Worm (Caenorhabditis elegans): ENCODE results near the gene csn-4.

The csn-4 gene

DNA sequence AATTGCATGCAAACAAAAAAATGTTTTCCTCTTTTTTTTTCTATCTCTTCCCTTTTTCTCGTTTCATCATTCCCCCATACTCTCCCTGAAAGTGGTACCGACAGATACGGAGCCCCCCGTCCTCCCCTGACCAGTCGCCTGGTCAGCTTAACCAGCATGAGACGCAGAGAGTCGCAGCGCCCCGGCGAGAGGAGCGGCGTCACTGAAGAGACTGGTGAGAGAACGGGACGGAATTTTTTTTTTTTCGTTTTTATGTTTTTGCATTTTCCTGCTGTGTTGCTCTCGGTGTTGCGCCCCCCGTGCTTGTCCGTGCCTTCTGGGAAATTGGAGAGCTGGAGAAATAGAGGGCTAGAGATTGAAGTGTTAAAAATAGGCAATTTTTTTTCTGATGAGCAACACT is 16.4 kb downstream of the csn-4 start (continued):
- TF ChIP-seq aly-2 (tag; optimal IDR thresholded peaks at IDR 0.05) (no peak), hmg-1.1 (GFP tag; IDR thresholded peaks at IDR 0.05) (peak; percentile 84), lim-7 (GFP tag; IDR thresholded peaks at IDR 0.05) (no peak), F26F4.8 (GFP tag; conservative IDR thresholded peaks at IDR 0.05) (no peak), madf-5 (GFP tag; IDR thresholded peaks at IDR 0.05) (0 out of 4 replicates have a peak, but pooled peaks of 1 of the 2 experiments have one; percentile 35), egl-27 (tag; optimal IDR thresholded peaks at IDR 0.05) (no peak), dpl-1 (GFP tag; optimal IDR thresholded peaks at IDR 0.05) (peak; percentile 56), tra-1 (GFP tag; IDR thresholded peaks at IDR 0.05) (peak; percentile 62; the same call in 1 of the 2 replicates), Y48G9A.11 (GFP tag; IDR thresholded peaks at IDR 0.05) (no peak), unc-130 (GFP tag; optimal IDR thresholded peaks at IDR 0.05) (no peak), dmd-6 (GFP tag; IDR thresholded peaks at IDR 0.05) (peak; percentile 86), Y5F2A.4 (GFP tag; optimal IDR thresholded peaks at IDR 0.05) (no peak), egl-43 (GFP tag; IDR thresholded peaks at IDR 0.05) (peak; percentile 80), aha-1 (tag) (peak; percentile 79), mes-2 (tag; optimal IDR thresholded peaks at IDR 0.05; ENCODE audit: poor library complexity, severe bottlenecking) (peak; percentile 67), mdl-1 (tag; optimal IDR thresholded peaks at IDR 0.05) (peak; percentile 86 to 94), F10B5.3 (tag; optimal IDR thresholded peaks at IDR 0.05) (peak; percentile 46), ceh-32 (tag; optimal IDR thresholded peaks at IDR 0.05; ENCODE audit: poor library complexity) (peak; percentile 1), pqm-1 (tag; optimal IDR thresholded peaks at IDR 0.05) (peak; percentile 11), nhr-41 (GFP tag; IDR thresholded peaks at IDR 0.05) (no peak), lin-1 (GFP tag; IDR thresholded peaks at IDR 0.05) (peak; percentile 51; the same call in 1 of the 2 replicates), ces-1 (GFP tag; optimal IDR thresholded peaks at IDR 0.05) (no peak), nhr-76 (tag; optimal IDR thresholded peaks at IDR 0.05) (no peak), F37D6.2 (tag; optimal IDR thresholded peaks at IDR 0.05) (peak; percentile 81), mxl-2 (GFP tag; conservative IDR thresholded peaks at IDR 0.05) (no peak), spr-3 (GFP tag; optimal IDR thresholded peaks at IDR 0.05) (no peak), unc-39 (tag; optimal IDR thresholded peaks at IDR 0.05) (no peak), dmd-9 (GFP tag; IDR thresholded peaks at IDR 0.05) (no peak), vab-7 (GFP tag; IDR thresholded peaks at IDR 0.05) (no peak), zfp-2 (tag; optimal IDR thresholded peaks at IDR 0.05) (no peak), dmd-8 (GFP tag; IDR thresholded peaks at IDR 0.05) (no peak), mep-1 (tag; optimal IDR thresholded peaks at IDR 0.05) (peak; percentile 84), lin-15B (tag; optimal IDR thresholded peaks at IDR 0.05) (no peak), nhr-25 (tag; optimal IDR thresholded peaks at IDR 0.05; ENCODE audit: borderline replicate concordance, insufficient read depth) (no peak), lin-38 (GFP tag; IDR thresholded peaks at IDR 0.05) (peak; percentile 54), hlh-30 (tag; optimal IDR thresholded peaks at IDR 0.05; ENCODE audit: insufficient read depth) (peak; percentile 94), nhr-77 (tag; optimal IDR thresholded peaks at IDR 0.05) (peak; percentile 91), skn-1 (tag; optimal IDR thresholded peaks at IDR 0.05) (no peak), D1046.2 (GFP tag; IDR thresholded peaks at IDR 0.05) (no peak), zag-1 (tag; optimal IDR thresholded peaks at IDR 0.05) (peak; percentile 43), madf-9 (GFP tag; conservative IDR thresholded peaks at IDR 0.05) (0 out of 2 replicates have a peak, but pooled peaks have one; percentile 26), F49E8.2 (tag; optimal IDR thresholded peaks at IDR 0.05; ENCODE audit: borderline replicate concordance) (no peak), hlh-11 (tag; optimal IDR thresholded peaks at IDR 0.05) (peak; percentile 99), dve-1 (tag; optimal IDR thresholded peaks at IDR 0.05; ENCODE audit: insufficient read depth) (peak; percentile 97), nhr-102 (tag; optimal IDR thresholded peaks at IDR 0.05) (peak; percentile 81), Y105C5A.15 (GFP tag; IDR thresholded peaks at IDR 0.05) (no peak), tag-97 (GFP tag; IDR thresholded peaks at IDR 0.05) (no peak), hif-1 (tag; optimal IDR thresholded peaks at IDR 0.05) (peak; percentile 2 to 89), daf-16 (GFP tag; optimal IDR thresholded peaks at IDR 0.05) (peak in 1 of 2 experiments; percentile 86), daf-16 (tag; optimal IDR thresholded peaks at IDR 0.05) (peak; percentile 89), mdt-29 (GFP tag; IDR thresholded peaks at IDR 0.05) (no peak)
